Fruit fly (Drosophila melanogaster) whole organism, embryonic: Measurements from ENCODE around the gene Jupiter.

Experiments
- CG10209 ChIP-seq: fragments of 200-800 bp; sonication (Bioruptor generic); optimal IDR thresholded peaks from 3 replicates; lab custom pipeline; 2017; ENCODE audit warnings: missing biosample characterization, mild to moderate bottlenecking, missing genetic modification characterization, missing genetic modification reagents
- CG10979 ChIP-seq: fragments of 200-800 bp; sonication (Bioruptor generic); optimal IDR thresholded peaks from 2 replicates; lab custom pipeline; 2018; ENCODE audit warnings: missing biosample characterization, mild to moderate bottlenecking, missing genetic modification characterization, moderate library complexity
- CG11093 ChIP-seq: fragments of 200-800 bp; sonication (Bioruptor generic); IDR thresholded peaks from 3 replicates; pipeline ENCODE4 v1.3.6; 2022; ENCODE audit warnings: missing biosample characterization, missing genetic modification characterization
- CG12391 ChIP-seq: fragments of 200-800 bp; sonication (Bioruptor generic); optimal IDR thresholded peaks from 3 replicates; lab custom pipeline; 2018; ENCODE audit warnings: missing biosample characterization, mild to moderate bottlenecking, missing genetic modification characterization, moderate library complexity
- CG14710 ChIP-seq: fragments of 200-800 bp; sonication (Bioruptor generic); optimal IDR thresholded peaks from 3 replicates; lab custom pipeline; 2019; ENCODE audit warnings: missing biosample characterization, mild to moderate bottlenecking, missing genetic modification characterization, moderate library complexity
- CG1602 ChIP-seq: fragments of 200-800 bp; sonication (Bioruptor generic); optimal IDR thresholded peaks from 3 replicates; lab custom pipeline; 2016; ENCODE audit warnings: missing biosample characterization, missing genetic modification characterization
- CG17385 ChIP-seq: fragments of 200-800 bp; sonication (Bioruptor generic); optimal IDR thresholded peaks from 3 replicates; lab custom pipeline; 2018; ENCODE audit warnings: missing biosample characterization, mild to moderate bottlenecking, missing genetic modification characterization
- CG17612 ChIP-seq: fragments of 200-800 bp; sonication (Bioruptor generic); IDR thresholded peaks from 2 replicates; pipeline ENCODE4 v1.3.6; 2022; ENCODE audit warnings: missing biosample characterization, missing genetic modification characterization
- CG17829 ChIP-seq: fragments of 200-800 bp; optimal IDR thresholded peaks from 2 replicates; lab custom pipeline; 2019; ENCODE audit warnings: missing biosample characterization, mild to moderate bottlenecking, missing genetic modification characterization, moderate library complexity
- CG31365 ChIP-seq: fragments of 200-800 bp; sonication (Bioruptor generic); optimal IDR thresholded peaks from 2 replicates; lab custom pipeline; 2018; ENCODE audit warnings: missing biosample characterization, mild to moderate bottlenecking, missing genetic modification characterization
- CG31388 ChIP-seq: fragments of 200-800 bp; sonication (Bioruptor generic); optimal IDR thresholded peaks from 2 replicates; lab custom pipeline; 2016; ENCODE audit warnings: missing biosample characterization, missing genetic modification characterization
- CG42726 ChIP-seq: fragments of 200-800 bp; sonication (Bioruptor generic); IDR thresholded peaks from 2 replicates; pipeline ENCODE4 v1.3.6; 2022; ENCODE audit warnings: missing biosample characterization, missing genetic modification characterization; ENCODE audit not compliant: partially characterized antibody
- CG4820 ChIP-seq: fragments of 200-800 bp; sonication (Bioruptor generic); optimal IDR thresholded peaks from 3 replicates; lab custom pipeline; 2016; ENCODE audit warnings: missing biosample characterization, missing genetic modification characterization
- CG6689 ChIP-seq: fragments of 200-800 bp; sonication (Bioruptor generic); IDR thresholded peaks from 2 replicates; pipeline ENCODE4 v1.3.6; 2022; ENCODE audit warnings: missing biosample characterization, missing genetic modification characterization
- CG6854 ChIP-seq: fragments of 200-800 bp; sonication (Bioruptor generic); optimal IDR thresholded peaks from 3 replicates; lab custom pipeline; 2017; ENCODE audit warnings: missing biosample characterization, mild to moderate bottlenecking, missing genetic modification characterization
- CG7745 ChIP-seq: fragments of 200-800 bp; sonication (Bioruptor generic); optimal IDR thresholded peaks from 2 replicates; lab custom pipeline; 2018; ENCODE audit warnings: missing biosample characterization, mild to moderate bottlenecking, missing genetic modification characterization, moderate library complexity
- CG7786 ChIP-seq: fragments of 200-800 bp; sonication (Bioruptor generic); optimal IDR thresholded peaks from 2 replicates; lab custom pipeline; 2016; ENCODE audit warnings: missing biosample characterization, missing genetic modification characterization
- CG7839 ChIP-seq: fragments of 200-800 bp; sonication (Bioruptor generic); optimal IDR thresholded peaks from 3 replicates; lab custom pipeline; 2018; ENCODE audit warnings: missing biosample characterization, mild to moderate bottlenecking, missing genetic modification characterization, moderate library complexity
- CG8765 ChIP-seq: fragments of 200-800 bp; sonication (Bioruptor generic); IDR thresholded peaks from 2 replicates; pipeline ENCODE4 v1.3.6; 2022; ENCODE audit warnings: missing biosample characterization, missing genetic modification characterization
- CG8944 ChIP-seq: fragments of 200-800 bp; sonication (Bioruptor generic); optimal IDR thresholded peaks from 3 replicates; lab custom pipeline; 2016; ENCODE audit warnings: missing biosample characterization, missing genetic modification characterization
- Chrac-16 ChIP-seq: fragments of 200-800 bp; sonication (Bioruptor generic); optimal IDR thresholded peaks from 3 replicates; lab custom pipeline; 2016; ENCODE audit warnings: missing biosample characterization, missing genetic modification characterization
- HLH3B ChIP-seq: fragments of 200-800 bp; sonication (Bioruptor generic); IDR thresholded peaks from 2 replicates; pipeline ENCODE4 v1.3.6; 2022; ENCODE audit warnings: missing biosample characterization, missing genetic modification characterization
- HmgD ChIP-seq: fragments of 200-800 bp; sonication (Bioruptor generic); optimal IDR thresholded peaks from 3 replicates; lab custom pipeline; 2016; ENCODE audit warnings: missing biosample characterization, missing genetic modification characterization
- Nf-YC ChIP-seq: fragments of 200-800 bp; optimal IDR thresholded peaks from 3 replicates; lab custom pipeline; 2019; ENCODE audit warnings: missing biosample characterization, mild to moderate bottlenecking, missing genetic modification characterization, moderate library complexity
- Poxn ChIP-seq: fragments of 200-800 bp; sonication (Bioruptor generic); IDR thresholded peaks from 2 replicates; pipeline ENCODE4 v1.3.6; 2022; ENCODE audit warnings: missing biosample characterization, missing genetic modification characterization
- Six4 ChIP-seq: fragments of 200-800 bp; sonication (Bioruptor generic); optimal IDR thresholded peaks from 2 replicates; lab custom pipeline; 2016; ENCODE audit warnings: missing biosample characterization, missing genetic modification characterization
- Sox102F ChIP-seq: fragments of 200-800 bp; sonication (Bioruptor generic); optimal IDR thresholded peaks from 2 replicates; lab custom pipeline; 2018; ENCODE audit warnings: missing biosample characterization, mild to moderate bottlenecking, missing genetic modification characterization, moderate library complexity
- amos ChIP-seq: fragments of 200-800 bp; sonication (Bioruptor generic); IDR thresholded peaks from 2 replicates; pipeline ENCODE4 v1.3.6; 2022; ENCODE audit warnings: missing biosample characterization, missing genetic modification characterization; ENCODE audit not compliant: partially characterized antibody
- ash1 ChIP-seq: fragments of 200-800 bp; sonication (Bioruptor generic); optimal IDR thresholded peaks from 2 replicates; lab custom pipeline; 2018; ENCODE audit warnings: missing biosample characterization, mild to moderate bottlenecking, missing genetic modification characterization
- bbx ChIP-seq: fragments of 200-800 bp; sonication (Bioruptor generic); IDR thresholded peaks from 2 replicates; pipeline ENCODE4 v1.3.6; 2022; ENCODE audit warnings: missing biosample characterization, missing genetic modification characterization; ENCODE audit not compliant: partially characterized antibody
- bigmax ChIP-seq: fragments of 200-800 bp; sonication (Bioruptor generic); optimal IDR thresholded peaks from 2 replicates; lab custom pipeline; 2018; ENCODE audit warnings: missing biosample characterization, mild to moderate bottlenecking, missing genetic modification characterization
- corto ChIP-seq: fragments of 200-800 bp; sonication (Bioruptor generic); optimal IDR thresholded peaks from 2 replicates; lab custom pipeline; 2016; ENCODE audit warnings: missing biosample characterization, mild to moderate bottlenecking, missing genetic modification characterization, moderate library complexity
- cwo ChIP-seq: fragments of 200-800 bp; sonication (Bioruptor generic); optimal IDR thresholded peaks from 3 replicates; lab custom pipeline; 2017; ENCODE audit warnings: missing biosample characterization, missing genetic modification characterization, mild to moderate bottlenecking, moderate library complexity, missing genetic modification reagents
- dysf ChIP-seq: fragments of 200-800 bp; sonication (Bioruptor generic); IDR thresholded peaks from 3 replicates; pipeline ENCODE4 v1.3.6; 2022; ENCODE audit warnings: missing biosample characterization, missing genetic modification characterization
- ems ChIP-seq: fragments of 200-800 bp; sonication (Bioruptor generic); optimal IDR thresholded peaks from 3 replicates; lab custom pipeline; 2016; ENCODE audit warnings: missing biosample characterization, missing genetic modification characterization
- en ChIP-seq: fragments of 200-800 bp; sonication (Bioruptor generic); optimal IDR thresholded peaks from 2 replicates; lab custom pipeline; 2016; ENCODE audit warnings: missing biosample characterization, missing genetic modification characterization
- gcm2 ChIP-seq: fragments of 200-800 bp; sonication (Bioruptor generic); optimal IDR thresholded peaks from 2 replicates; lab custom pipeline; 2016; ENCODE audit warnings: missing biosample characterization, missing genetic modification characterization
- gsb-n ChIP-seq: fragments of 200-800 bp; sonication (Bioruptor generic); optimal IDR thresholded peaks from 3 replicates; lab custom pipeline; 2018; ENCODE audit warnings: missing biosample characterization, mild to moderate bottlenecking, missing genetic modification characterization
- kni ChIP-seq: fragments of 200-800 bp; sonication (Bioruptor generic); optimal IDR thresholded peaks from 3 replicates; lab custom pipeline; 2017; ENCODE audit warnings: mild to moderate bottlenecking, missing biosample characterization, missing genetic modification reagents, missing genetic modification characterization
- lab ChIP-seq: fragments of 200-800 bp; sonication (Bioruptor generic); optimal IDR thresholded peaks from 3 replicates; lab custom pipeline; 2017; ENCODE audit warnings: missing biosample characterization, missing genetic modification characterization, mild to moderate bottlenecking, moderate library complexity, missing genetic modification reagents
- lilli ChIP-seq: fragments of 200-800 bp; sonication (Bioruptor generic); optimal IDR thresholded peaks from 3 replicates; lab custom pipeline; 2016; ENCODE audit warnings: missing biosample characterization, missing genetic modification characterization
- mirr ChIP-seq: fragments of 200-800 bp; sonication (Bioruptor generic); optimal IDR thresholded peaks from 3 replicates; lab custom pipeline; 2018; ENCODE audit warnings: missing biosample characterization, mild to moderate bottlenecking, missing genetic modification characterization
- nmo ChIP-seq: fragments of 200-800 bp; sonication (Bioruptor generic); optimal IDR thresholded peaks from 2 replicates; lab custom pipeline; 2018; ENCODE audit warnings: missing biosample characterization, mild to moderate bottlenecking, missing genetic modification characterization, moderate library complexity
- otp ChIP-seq: fragments of 200-800 bp; sonication (Bioruptor generic); IDR thresholded peaks from 3 replicates; pipeline ENCODE4, ENCODE4 v1.3.6; 2022; ENCODE audit warnings: missing biosample characterization, missing genetic modification characterization
- peb ChIP-seq: fragments of 200-800 bp; sonication (Bioruptor generic); IDR thresholded peaks from 2 replicates; pipeline ENCODE4 v1.3.6; 2022; ENCODE audit warnings: missing biosample characterization, missing genetic modification characterization
- pfk ChIP-seq: fragments of 200-800 bp; sonication (Bioruptor generic); optimal IDR thresholded peaks from 2 replicates; lab custom pipeline; 2018; ENCODE audit warnings: missing biosample characterization, mild to moderate bottlenecking, missing genetic modification characterization, moderate library complexity
- pnt ChIP-seq: fragments of 200-800 bp; sonication (Bioruptor generic); optimal IDR thresholded peaks from 3 replicates; lab custom pipeline; 2016; ENCODE audit warnings: missing biosample characterization, missing genetic modification characterization
- scrt ChIP-seq: fragments of 200-800 bp; sonication (Bioruptor generic); optimal IDR thresholded peaks from 2 replicates; lab custom pipeline; 2018; ENCODE audit warnings: missing biosample characterization, mild to moderate bottlenecking, missing genetic modification characterization, moderate library complexity
- tup ChIP-seq: fragments of 200-800 bp; sonication (Bioruptor generic); optimal IDR thresholded peaks from 2 replicates; lab custom pipeline; 2016; ENCODE audit warnings: missing biosample characterization, mild to moderate bottlenecking, missing genetic modification characterization, moderate library complexity

Jupiter gene

DNA sequence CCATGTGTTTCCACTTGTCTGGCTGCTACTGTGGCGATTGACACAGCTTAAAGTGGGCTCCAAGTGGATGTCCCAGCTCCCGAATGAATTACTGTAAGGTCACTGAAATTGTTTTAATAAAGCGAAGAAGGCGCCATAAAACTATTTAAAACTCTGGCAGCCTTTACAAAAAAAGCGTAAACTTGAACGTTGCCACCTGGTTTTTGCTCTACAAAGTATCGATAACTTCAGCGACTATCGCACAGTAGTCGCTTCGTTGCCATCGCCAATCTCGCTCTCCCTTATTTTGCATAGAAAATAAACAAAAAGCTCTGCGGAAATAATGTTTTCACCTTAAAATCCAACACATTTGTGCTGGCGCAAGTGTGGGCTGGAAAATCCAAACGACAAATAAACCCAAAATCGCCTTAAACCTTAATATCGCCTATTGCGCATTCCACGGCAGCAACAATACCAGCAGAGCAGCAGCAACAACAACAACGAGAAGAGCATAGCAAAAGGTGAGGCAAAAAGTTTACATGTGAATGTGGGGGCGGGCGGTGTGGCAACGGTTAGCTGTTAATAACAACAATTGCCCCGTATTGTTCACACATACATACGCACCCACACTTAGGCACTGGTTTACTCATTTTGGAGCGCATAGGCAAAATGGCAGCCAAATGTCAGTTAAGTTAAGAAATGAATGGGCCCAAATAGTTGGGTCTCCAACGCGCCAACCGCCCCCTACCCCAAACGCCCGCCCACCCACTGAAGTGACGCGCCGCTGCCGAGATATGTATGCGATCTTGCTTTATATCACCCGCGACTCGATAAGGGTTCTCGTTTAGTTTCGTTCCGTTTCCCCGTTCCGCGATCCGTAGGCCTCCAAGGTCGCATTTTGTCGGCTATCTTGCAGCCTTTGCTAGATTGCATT is 38.1 kb downstream of the Jupiter start, which contains the start of gene wkd (continued):
- TF ChIP-seq corto (GFP tag; lab: Kevin White, UChicago): no peak
- TF ChIP-seq otp (GFP tag; lab: Robert Waterston, UW): no peak
- TF ChIP-seq amos (GFP tag; lab: Robert Waterston, UW): peak; percentile 89
- TF ChIP-seq Six4 (GFP tag; lab: Kevin White, UChicago): no peak
- no peak for TF ChIP-seq CG31365 (tag; lab: Kevin White, UChicago)
- TF ChIP-seq CG6854: no peak
- no peak for TF ChIP-seq CG10209 (GFP tag; lab: Kevin White, UChicago)
- no peak for TF ChIP-seq gsb-n (tag; lab: Kevin White, UChicago)
- TF ChIP-seq en (GFP tag; lab: Kevin White, UChicago): no peak
- TF ChIP-seq CG6689: no peak
- TF ChIP-seq pfk (GFP tag; lab: Kevin White, UChicago): peak; percentile 96
- TF ChIP-seq gcm2 (GFP tag; lab: Kevin White, UChicago): no peak
- TF ChIP-seq CG1602: no peak
- TF ChIP-seq CG31388: no peak
- TF ChIP-seq bigmax (GFP tag; lab: Kevin White, UChicago): no peak
- no peak for TF ChIP-seq lilli
- TF ChIP-seq CG42726 (GFP tag; lab: Robert Waterston, UW): peak; percentile 81
- TF ChIP-seq scrt (GFP tag; lab: Kevin White, UChicago): no peak
- no peak for TF ChIP-seq lab
- no peak for TF ChIP-seq ash1 (GFP tag; lab: Kevin White, UChicago)
- TF ChIP-seq tup: no peak
- TF ChIP-seq CG11093 (GFP tag; lab: Robert Waterston, UW): no peak
- TF ChIP-seq HmgD (GFP tag; lab: Kevin White, UChicago): peak; percentile 66
- TF ChIP-seq Chrac-16: no peak
- TF ChIP-seq CG4820 (GFP tag; lab: Kevin White, UChicago): no peak
- TF ChIP-seq CG7839 (tag; lab: Kevin White, UChicago): no peak
- TF ChIP-seq CG17829 (tag; lab: Kevin White, UChicago): peak; percentile 13
- no peak for TF ChIP-seq ems
- peak; percentile 87 for TF ChIP-seq bbx (GFP tag; lab: Robert Waterston, UW)
- no peak for TF ChIP-seq CG12391
- no peak for TF ChIP-seq CG8765 (GFP tag; lab: Robert Waterston, UW)
- no peak for TF ChIP-seq cwo
- no peak for TF ChIP-seq HLH3B (GFP tag; lab: Robert Waterston, UW)
- peak; percentile 37 for TF ChIP-seq nmo
- no peak for TF ChIP-seq CG7745
- TF ChIP-seq CG17385 (GFP tag; lab: Kevin White, UChicago): no peak
- TF ChIP-seq dysf (GFP tag; lab: Robert Waterston, UW): no peak
- no peak for TF ChIP-seq CG17612 (GFP tag; lab: Robert Waterston, UW)
- TF ChIP-seq mirr (GFP tag; lab: Kevin White, UChicago): peak; percentile 4
- no peak for TF ChIP-seq peb (GFP tag; lab: Robert Waterston, UW)
- TF ChIP-seq CG14710 (tag; lab: Kevin White, UChicago): no peak
- no peak for TF ChIP-seq CG10979 (tag; lab: Kevin White, UChicago)
- no peak for TF ChIP-seq pnt (GFP tag; lab: Kevin White, UChicago)
- TF ChIP-seq CG7786 (GFP tag; lab: Kevin White, UChicago): no peak
- TF ChIP-seq Nf-YC (tag; lab: Kevin White, UChicago): no peak
- TF ChIP-seq CG8944 (GFP tag; lab: Kevin White, UChicago): peak; percentile 6
- no peak for TF ChIP-seq Poxn (GFP tag; lab: Robert Waterston, UW)
- peak; percentile 40 for TF ChIP-seq kni (GFP tag; lab: Kevin White, UChicago)
- TF ChIP-seq Sox102F: no peak
